Worm (Caenorhabditis elegans): ENCODE measurements around the gene T13F2.2.

DNA sequence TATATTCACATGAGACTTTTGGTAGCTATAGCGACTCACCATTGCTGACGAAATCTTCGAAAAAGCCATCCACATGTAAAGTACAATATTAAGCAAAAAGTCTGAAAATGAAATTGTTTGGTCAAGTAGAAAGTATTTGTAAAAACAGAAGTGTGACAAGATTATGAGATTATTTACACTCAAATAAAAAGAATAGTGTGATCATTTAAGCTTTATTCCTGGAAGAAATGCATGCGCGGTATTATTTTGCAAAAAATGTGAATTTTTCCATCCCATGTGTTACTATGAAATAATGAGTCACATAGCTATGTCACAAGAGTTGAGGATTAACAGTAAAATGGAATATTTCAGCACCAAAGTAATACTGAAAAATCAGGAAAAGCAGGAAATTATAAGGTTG lies 13.5 kb upstream of the T13F2.2 start, which contains the start of gene dct-15:
- no peak for TF ChIP-seq flt-1 (GFP tag; IDR thresholded peaks at IDR 0.05)
- no peak for TF ChIP-seq hmg-4 (GFP tag; optimal IDR thresholded peaks at IDR 0.05)
- no peak for TF ChIP-seq pes-1 (GFP tag; IDR thresholded peaks at IDR 0.05)
- TF ChIP-seq ama-1 (optimal IDR thresholded peaks at IDR 0.05), result no peak
- no peak for TF ChIP-seq aly-1 (tag; optimal IDR thresholded peaks at IDR 0.05)
- no peak for TF ChIP-seq tbx-11 (GFP tag; IDR thresholded peaks at IDR 0.05)
- TF ChIP-seq ets-7 (tag; optimal IDR thresholded peaks at IDR 0.05), result no peak
- TF ChIP-seq hnd-1 (tag; optimal IDR thresholded peaks at IDR 0.05), result no peak
- TF ChIP-seq F13C5.2 (tag; optimal IDR thresholded peaks at IDR 0.05), result no peak
- no peak for TF ChIP-seq tra-4 (tag; optimal IDR thresholded peaks at IDR 0.05)
- TF ChIP-seq B0310.2 (tag; optimal IDR thresholded peaks at IDR 0.05), result no peak
- no peak for TF ChIP-seq tbx-37 (GFP tag; conservative IDR thresholded peaks at IDR 0.05)
- no peak for TF ChIP-seq sea-1 (GFP tag; conservative IDR thresholded peaks at IDR 0.05)

Measured in whole organism, early embryonic.